Fruit fly (Drosophila melanogaster) whole organism, wandering third instar larva: ENCODE results near the gene Aladin.
A peak's percentile ranks its signal among the peaks of the same experiment; 100 is the strongest.

ENCODE experiments used
- Abd-B ChIP-seq: fragments of >200 bp; optimal IDR thresholded peaks from 2 replicates; lab custom pipeline; 2017; ENCODE audit warnings: missing biosample characterization, missing genetic modification characterization
- CG32264 ChIP-seq: fragments of 200-800 bp; sonication (Bioruptor generic); optimal IDR thresholded peaks from 2 replicates; lab custom pipeline; 2016; ENCODE audit warnings: missing biosample characterization, missing genetic modification characterization
- CG9705 ChIP-seq: fragments of 200-800 bp; sonication (Bioruptor generic); optimal IDR thresholded peaks from 2 replicates; lab custom pipeline; 2018; ENCODE audit warnings: missing biosample characterization, mild to moderate bottlenecking, missing genetic modification characterization
- Dfd ChIP-seq: fragments of >200 bp; optimal IDR thresholded peaks from 2 replicates; lab custom pipeline; 2017; ENCODE audit warnings: missing biosample characterization, missing genetic modification characterization
- Dif ChIP-seq: fragments of 200-275, 200-300 bp; sonication (Bioruptor generic); optimal IDR thresholded peaks from 2 replicates; lab custom pipeline; 2018; ENCODE audit warnings: missing biosample characterization, missing genetic modification characterization; ENCODE audit not compliant: partially characterized antibody
- GATAd ChIP-seq: sonication (Bioruptor generic); optimal IDR thresholded peaks from 2 replicates; lab custom pipeline; 2016; ENCODE audit warnings: missing biosample characterization, missing genetic modification characterization
- HLH106 ChIP-seq: fragments of 200-800 bp; optimal IDR thresholded peaks from 3 replicates; lab custom pipeline; 2019; ENCODE audit warnings: missing biosample characterization, mild to moderate bottlenecking, missing genetic modification characterization, moderate library complexity
- Hnf4 ChIP-seq: fragments of 200-800 bp; sonication (Bioruptor generic); optimal IDR thresholded peaks from 2 replicates; lab custom pipeline; 2016; ENCODE audit warnings: missing biosample characterization, mild to moderate bottlenecking, missing genetic modification characterization
- Mio ChIP-seq: sonication (Bioruptor generic); optimal IDR thresholded peaks from 2 replicates; lab custom pipeline; 2016; ENCODE audit warnings: missing biosample characterization, missing genetic modification characterization
- Myc ChIP-seq: fragments of >200 bp; optimal IDR thresholded peaks from 2 replicates; lab custom pipeline; 2017
- N ChIP-seq: fragments of >200 bp; optimal IDR thresholded peaks from 2 replicates; lab custom pipeline; 2018; ENCODE audit warnings: missing biosample characterization, missing external identifiers, missing genetic modification characterization
- OdsH ChIP-seq: fragments of 200-800 bp; sonication (Bioruptor generic); optimal IDR thresholded peaks from 2 replicates; lab custom pipeline; 2016; ENCODE audit warnings: missing biosample characterization, mild to moderate bottlenecking, missing genetic modification characterization
- Rel ChIP-seq, 2 experiments: fragments of 200-800 bp; sonication (Bioruptor generic) in 1 of 2; optimal IDR thresholded peaks; 2 replicates in 1 of 2; 3 replicates in 1 of 2; lab custom pipeline; 2016 to 2019; ENCODE audit warnings: mild to moderate bottlenecking in 2 of 2, missing biosample characterization in 2 of 2, missing genetic modification characterization in 2 of 2, moderate library complexity in 1 of 2
- br ChIP-seq: fragments of 200-800 bp; sonication (Bioruptor generic); optimal IDR thresholded peaks from 2 replicates; lab custom pipeline; 2016; ENCODE audit warnings: missing biosample characterization, missing genetic modification characterization
- brk ChIP-seq: fragments of 200-800 bp; sonication (Bioruptor generic); optimal IDR thresholded peaks from 2 replicates; lab custom pipeline; 2016; ENCODE audit warnings: missing biosample characterization, mild to moderate bottlenecking, missing genetic modification characterization
- dl ChIP-seq, 2 experiments: fragments of 175-275, 200-275 bp in 1 of 2; fragments of 200-275 bp in 1 of 2; sonication (Bioruptor generic); optimal IDR thresholded peaks; lab custom pipeline; 2018; ENCODE audit warnings: mild to moderate bottlenecking in 2 of 2, missing biosample characterization in 2 of 2, missing genetic modification characterization in 2 of 2, moderate library complexity in 2 of 2; ENCODE audit not compliant: partially characterized antibody in 2 of 2, insufficient read depth in 1 of 2
- dsf ChIP-seq: sonication (Bioruptor generic); optimal IDR thresholded peaks from 2 replicates; lab custom pipeline; 2016; ENCODE audit warnings: missing biosample characterization, missing genetic modification characterization, borderline replicate concordance
- ey ChIP-seq: fragments of 200-800 bp; sonication (Bioruptor generic); optimal IDR thresholded peaks from 2 replicates; lab custom pipeline; 2016; ENCODE audit warnings: missing biosample characterization, missing genetic modification characterization
- foxo ChIP-seq, 2 experiments: fragments of 200-800 bp; sonication (Bioruptor generic); optimal IDR thresholded peaks; 2 replicates in 1 of 2; 3 replicates in 1 of 2; lab custom pipeline; 2016 to 2017; ENCODE audit warnings: missing biosample characterization in 2 of 2, missing genetic modification characterization in 2 of 2
- fru ChIP-seq: fragments of 200-800 bp; sonication (Bioruptor generic); optimal IDR thresholded peaks from 3 replicates; lab custom pipeline; 2016; ENCODE audit warnings: missing biosample characterization, mild to moderate bottlenecking, missing genetic modification characterization
- h ChIP-seq: fragments of 200-800 bp; sonication (Bioruptor generic); optimal IDR thresholded peaks from 3 replicates; lab custom pipeline; 2016; ENCODE audit warnings: missing biosample characterization, mild to moderate bottlenecking, missing genetic modification characterization
- jim ChIP-seq: fragments of 175-275, 200-325 bp; sonication (Bioruptor generic); optimal IDR thresholded peaks from 2 replicates; lab custom pipeline; 2016; ENCODE audit warnings: missing biosample characterization, mild to moderate bottlenecking, missing genetic modification characterization
- pan ChIP-seq: fragments of >200 bp; optimal IDR thresholded peaks from 2 replicates; lab custom pipeline; 2017
- psq ChIP-seq: fragments of 200-800 bp; sonication (Bioruptor generic); optimal IDR thresholded peaks from 3 replicates; lab custom pipeline; 2017; ENCODE audit warnings: missing biosample characterization, mild to moderate bottlenecking, missing genetic modification characterization, moderate library complexity
- rgr ChIP-seq: fragments of 200-800 bp; sonication (Bioruptor generic); optimal IDR thresholded peaks from 3 replicates; lab custom pipeline; 2016; ENCODE audit warnings: missing biosample characterization, mild to moderate bottlenecking, missing genetic modification characterization
- sage ChIP-seq: fragments of 200-800 bp; sonication (Bioruptor generic); optimal IDR thresholded peaks from 2 replicates; lab custom pipeline; 2016; ENCODE audit warnings: missing biosample characterization, mild to moderate bottlenecking, missing genetic modification characterization
- tai ChIP-seq: sonication (Bioruptor generic); optimal IDR thresholded peaks from 2 replicates; lab custom pipeline; 2016; ENCODE audit warnings: missing biosample characterization, missing genetic modification characterization

The Aladin gene

dm6 chrX:9309959-9310658, 36.9 kb downstream of the Aladin start:
- peak in 1 of 2 experiments; percentile 15 for TF ChIP-seq foxo (GFP tag; optimal IDR thresholded peaks at IDR 0.05; lab: Kevin White, UChicago)
- TF ChIP-seq rgr (GFP tag; lab: Kevin White, UChicago): peak; percentile 8
- TF ChIP-seq h (GFP tag; lab: Kevin White, UChicago): peak; percentile 0
- peak; percentile 20 for TF ChIP-seq fru (GFP tag; lab: Kevin White, UChicago)
- TF ChIP-seq psq (GFP tag; lab: Kevin White, UChicago): peak; percentile 5
- no peak for TF ChIP-seq Dif
- TF ChIP-seq Mio (GFP tag; lab: Kevin White, UChicago): no peak

dm6 chrX:9317100-9317499, 43.9 kb downstream of the Aladin start:
- TF ChIP-seq foxo (GFP tag; optimal IDR thresholded peaks at IDR 0.05; lab: Kevin White, UChicago) (peak in 1 of 2 experiments; percentile 44), rgr (GFP tag; lab: Kevin White, UChicago) (peak; percentile 30), dl (GFP tag; optimal IDR thresholded peaks at IDR 0.05; lab: Kevin White, UChicago; ENCODE audit: insufficient read depth in 1 of 2, partially characterized antibody in 2 of 2) (no peak), Dif (no peak), fru (GFP tag; lab: Kevin White, UChicago) (peak; percentile 13), N (GFP tag; lab: Kevin White, UChicago) (no peak), ey (GFP tag; lab: Kevin White, UChicago) (peak; percentile 41), CG9705 (GFP tag; lab: Kevin White, UChicago) (no peak), Dfd (GFP tag; lab: Kevin White, UChicago) (no peak), h (GFP tag; lab: Kevin White, UChicago) (peak; percentile 42), Rel (GFP tag; optimal IDR thresholded peaks at IDR 0.05; lab: Kevin White, UChicago) (no peak), Rel (tag; optimal IDR thresholded peaks at IDR 0.05; lab: Kevin White, UChicago) (no peak), br (GFP tag; lab: Kevin White, UChicago) (peak; percentile 17), HLH106 (tag; lab: Kevin White, UChicago) (peak; percentile 30)

- no peak for TF ChIP-seq Hnf4 (GFP tag; lab: Kevin White, UChicago)
- no peak for TF ChIP-seq br (GFP tag; lab: Kevin White, UChicago)
- no peak for TF ChIP-seq N (GFP tag; lab: Kevin White, UChicago)
- TF ChIP-seq pan (lab: Kevin White, UChicago): no peak
- no peak for TF ChIP-seq Dfd (GFP tag; lab: Kevin White, UChicago)
- no peak for TF ChIP-seq psq (GFP tag; lab: Kevin White, UChicago)
- peak; percentile 48 for TF ChIP-seq Myc
- TF ChIP-seq OdsH (GFP tag; lab: Kevin White, UChicago): no peak
- no peak for TF ChIP-seq dl (GFP tag; optimal IDR thresholded peaks at IDR 0.05; lab: Kevin White, UChicago; ENCODE audit: insufficient read depth in 1 of 2, partially characterized antibody in 2 of 2)
- TF ChIP-seq dsf (GFP tag; lab: Kevin White, UChicago): no peak
- TF ChIP-seq Abd-B (GFP tag; lab: Kevin White, UChicago): no peak
- TF ChIP-seq tai (GFP tag; lab: Kevin White, UChicago): no peak
- peak; percentile 19 for TF ChIP-seq h (GFP tag; lab: Kevin White, UChicago)
- no peak for TF ChIP-seq foxo (GFP tag; optimal IDR thresholded peaks at IDR 0.05; lab: Kevin White, UChicago)
- no peak for TF ChIP-seq ey (GFP tag; lab: Kevin White, UChicago)
- TF ChIP-seq brk (GFP tag; lab: Kevin White, UChicago): no peak
- peak; percentile 88 for TF ChIP-seq GATAd (GFP tag; lab: Kevin White, UChicago)
- TF ChIP-seq fru (GFP tag; lab: Kevin White, UChicago): no peak
- TF ChIP-seq CG32264 (GFP tag; lab: Kevin White, UChicago): no peak
- no peak for TF ChIP-seq sage (GFP tag; lab: Kevin White, UChicago)
- TF ChIP-seq jim (GFP tag; lab: Kevin White, UChicago): no peak
Measured at dm6 chrX:9319140-9319539, 45.9 kb downstream of the Aladin start, which contains the start of the genes c12.1 and c12.2. Gene c12.1 (minus strand): TSS chrX:9319223. Gene c12.2 (plus strand): TSS chrX:9319359.
